Worm (Caenorhabditis elegans) whole organism, L1 larva: ENCODE measurements around the gene algn-8.

Experiments
- nhr-12 ChIP-seq: sonication (generic microtip); optimal IDR thresholded peaks from 2 replicates; lab custom pipeline; 2017; ENCODE audit warnings: missing biosample characterization, missing genetic modification characterization
- pag-3 ChIP-seq: sonication (generic microtip); optimal IDR thresholded peaks from 2 replicates; lab custom pipeline; 2017; ENCODE audit warnings: missing genetic modification characterization, mild to moderate bottlenecking, missing compliant biosample characterization, antibody characterized with exemption, borderline replicate concordance; ENCODE audit not compliant: insufficient read depth
- sptf-1 ChIP-seq: fragments of 150-350 bp; optimal IDR thresholded peaks from 2 replicates; lab custom pipeline; 2014; ENCODE audit warnings: missing biosample characterization, missing genetic modification characterization
- ztf-11 ChIP-seq, 2 experiments: sonication (generic microtip); optimal IDR thresholded peaks; 2 replicates each; lab custom pipeline; 2016 to 2017; ENCODE audit warnings: missing genetic modification characterization in 2 of 2, missing biosample characterization in 1 of 2, missing compliant biosample characterization in 1 of 2

DNA sequence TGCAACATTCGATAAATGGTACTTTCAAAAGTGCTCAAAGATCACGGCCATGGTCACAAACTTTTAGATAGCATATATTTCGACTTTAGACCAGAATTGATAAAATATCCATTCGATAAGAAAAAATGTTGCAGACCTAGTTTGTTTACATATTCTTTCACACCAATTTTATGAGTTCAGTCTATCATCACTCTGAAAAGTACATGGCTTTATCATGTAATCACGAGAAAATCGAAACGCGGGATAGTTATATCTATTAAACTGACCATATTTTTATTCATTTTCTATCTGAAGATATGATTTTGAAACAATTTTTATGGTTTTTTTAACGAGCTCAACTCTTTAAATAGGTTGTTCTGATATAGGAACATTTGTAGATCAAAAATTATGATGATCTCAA lies 45.2 kb upstream of the algn-8 start, which contains the start of gene pho-11:
- TF ChIP-seq ztf-11 (tag; optimal IDR thresholded peaks at IDR 0.05; lab: Kevin White, UChicago) (no peak), sptf-1 (tag; lab: Kevin White, UChicago) (no peak), nhr-12 (no peak), pag-3 (tag; lab: Kevin White, UChicago) (no peak)
